Worm (Caenorhabditis elegans): ENCODE measurements around the gene clec-182.
A peak's percentile ranks its signal among the peaks of the same experiment; 100 is the strongest.

Gene clec-182

DNA sequence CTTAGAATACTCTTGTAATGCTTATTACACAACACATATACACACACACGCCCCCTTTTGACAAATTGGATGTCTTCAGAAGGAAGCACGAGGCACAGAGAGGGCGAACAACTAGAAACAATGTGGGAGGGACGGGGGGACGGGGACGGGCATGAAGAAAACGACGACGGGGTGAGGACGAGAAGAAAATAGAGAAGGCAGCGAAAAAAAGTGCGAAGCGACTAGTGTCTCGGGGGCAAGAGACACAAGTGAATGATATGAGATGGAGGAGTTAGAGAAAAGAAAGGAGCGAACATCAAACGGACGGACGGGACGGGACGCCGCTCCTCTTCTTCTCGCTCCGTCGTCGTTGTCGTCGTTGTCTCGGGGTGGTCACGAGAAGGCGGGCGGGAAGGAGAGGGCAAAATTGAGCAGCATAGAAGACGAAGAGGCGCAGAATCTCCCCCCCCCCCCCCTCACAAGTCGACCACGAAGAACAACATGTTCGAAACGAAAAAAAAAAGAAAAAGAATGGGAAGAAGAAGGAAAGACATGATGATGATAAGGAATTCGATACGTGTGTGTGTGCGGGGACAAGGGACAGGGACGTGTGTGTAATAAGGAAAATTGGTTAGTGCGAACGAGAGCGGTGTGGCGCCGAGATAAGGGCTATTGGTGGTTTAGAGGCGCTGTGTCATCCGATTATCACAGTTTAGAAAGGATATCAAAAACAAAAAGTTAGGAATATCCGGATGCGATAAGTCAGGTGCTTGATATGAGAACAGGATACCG lies 3.1 kb downstream of the clec-182 start (continued):
- TF ChIP-seq lin-38 (GFP tag; IDR thresholded peaks at IDR 0.05) (peak; percentile 59; the same call in 1 of the 2 replicates), hlh-30 (tag; optimal IDR thresholded peaks at IDR 0.05; ENCODE audit: insufficient read depth) (peak; percentile 96), skn-1 (tag; optimal IDR thresholded peaks at IDR 0.05) (no peak), tag-97 (GFP tag; IDR thresholded peaks at IDR 0.05) (no peak), ceh-32 (tag; optimal IDR thresholded peaks at IDR 0.05; ENCODE audit: poor library complexity) (peak; percentile 15), Y5F2A.4 (GFP tag; optimal IDR thresholded peaks at IDR 0.05) (no peak), daf-19 (GFP tag; conservative IDR thresholded peaks at IDR 0.05) (no peak), rbr-2 (tag; optimal IDR thresholded peaks at IDR 0.05) (peak; percentile 86), D1046.2 (GFP tag; IDR thresholded peaks at IDR 0.05) (0 out of 2 replicates have a peak, but pooled peaks have one; percentile 10), nhr-10 (tag; optimal IDR thresholded peaks at IDR 0.05) (peak; percentile 88), F44E2.7 (GFP tag; IDR thresholded peaks at IDR 0.05) (no peak), zag-1 (tag; optimal IDR thresholded peaks at IDR 0.05) (no peak), ZK546.5 (tag; optimal IDR thresholded peaks at IDR 0.05) (no peak), spr-3 (GFP tag; optimal IDR thresholded peaks at IDR 0.05) (peak; percentile 68), php-3 (GFP tag; IDR thresholded peaks at IDR 0.05) (0 out of 2 replicates have a peak, but pooled peaks have one; percentile 51), spr-1 (tag; optimal IDR thresholded peaks at IDR 0.05) (peak; percentile 53), dmd-6 (GFP tag; IDR thresholded peaks at IDR 0.05) (peak; percentile 93), mxl-2 (GFP tag; conservative IDR thresholded peaks at IDR 0.05) (no peak), nhr-6 (tag; optimal IDR thresholded peaks at IDR 0.05) (peak; percentile 51), saeg-2 (GFP tag; IDR thresholded peaks at IDR 0.05) (0 out of 2 replicates have a peak, but pooled peaks have one; percentile 70), lin-15B (tag; optimal IDR thresholded peaks at IDR 0.05) (no peak), R02D3.7 (tag; optimal IDR thresholded peaks at IDR 0.05) (no peak), vab-7 (GFP tag; IDR thresholded peaks at IDR 0.05) (peak; percentile 35; the same call in 1 of the 2 replicates), mxl-3 (GFP tag; optimal IDR thresholded peaks at IDR 0.05) (peak; percentile 93), mep-1 (tag; optimal IDR thresholded peaks at IDR 0.05) (peak; percentile 96), ztf-11 (tag; optimal IDR thresholded peaks at IDR 0.05) (no peak), pqm-1 (tag; optimal IDR thresholded peaks at IDR 0.05) (peak; percentile 68), dmd-8 (GFP tag; IDR thresholded peaks at IDR 0.05) (no peak), zip-11 (GFP tag; IDR thresholded peaks at IDR 0.05) (no peak), dpl-1 (GFP tag; optimal IDR thresholded peaks at IDR 0.05) (no peak), nhr-76 (tag; optimal IDR thresholded peaks at IDR 0.05) (no peak), nhr-237 (tag; optimal IDR thresholded peaks at IDR 0.05) (no peak), ceh-82 (tag; optimal IDR thresholded peaks at IDR 0.05) (no peak), nhr-28 (tag; optimal IDR thresholded peaks at IDR 0.05) (peak; percentile 70), daf-8 (GFP tag; IDR thresholded peaks at IDR 0.05) (no peak), mdt-29 (GFP tag; IDR thresholded peaks at IDR 0.05) (no peak), fos-1 (tag; optimal IDR thresholded peaks at IDR 0.05) (no peak), ztf-7 (tag; optimal IDR thresholded peaks at IDR 0.05) (no peak), duxl-1 (tag; optimal IDR thresholded peaks at IDR 0.05; ENCODE audit: poor library complexity) (peak; percentile 2), F37D6.2 (tag; optimal IDR thresholded peaks at IDR 0.05) (peak; percentile 72), Y48G9A.11 (GFP tag; IDR thresholded peaks at IDR 0.05) (no peak), nhr-11 (tag; optimal IDR thresholded peaks at IDR 0.05) (peak; percentile 84), hmg-1.1 (GFP tag; IDR thresholded peaks at IDR 0.05) (peak; percentile 90), dve-1 (tag; optimal IDR thresholded peaks at IDR 0.05; ENCODE audit: insufficient read depth) (peak; percentile 90), zip-2 (tag; optimal IDR thresholded peaks at IDR 0.05) (no peak), gei-8 (GFP tag; optimal IDR thresholded peaks at IDR 0.05) (peak; percentile 68), madf-9 (GFP tag; conservative IDR thresholded peaks at IDR 0.05) (0 out of 2 replicates have a peak, but pooled peaks have one; percentile 3), fkh-10 (GFP tag; optimal IDR thresholded peaks at IDR 0.05) (peak; percentile 23), zfp-2 (tag; optimal IDR thresholded peaks at IDR 0.05) (no peak), aly-2 (tag; optimal IDR thresholded peaks at IDR 0.05) (no peak), nhr-77 (tag; optimal IDR thresholded peaks at IDR 0.05) (peak; percentile 93)
